Fruit fly (Drosophila melanogaster) whole organism, embryonic: ENCODE measurements around the gene CG44385.
A peak's percentile ranks its signal among the peaks of the same experiment; 100 is the strongest.

Experiments
- B-H1 ChIP-seq: fragments of 200-800 bp; sonication (Bioruptor generic); IDR thresholded peaks from 3 replicates; pipeline ENCODE4 v1.3.6; 2022; ENCODE audit warnings: missing biosample characterization, missing genetic modification characterization
- BEAF-32 ChIP-seq: fragments of 200-800 bp; sonication (Bioruptor generic); optimal IDR thresholded peaks from 3 replicates; lab custom pipeline; 2017; ENCODE audit warnings: missing biosample characterization, missing genetic modification characterization, mild to moderate bottlenecking, moderate library complexity, missing genetic modification reagents
- Bteb2 ChIP-seq: fragments of 200-800 bp; sonication (Bioruptor generic); optimal IDR thresholded peaks from 2 replicates; lab custom pipeline; 2016; ENCODE audit warnings: missing biosample characterization, missing genetic modification characterization
- CG10654 ChIP-seq: fragments of 200-800 bp; sonication (Bioruptor generic); optimal IDR thresholded peaks from 2 replicates; lab custom pipeline; 2016; ENCODE audit warnings: missing biosample characterization, missing genetic modification characterization
- CG12659 ChIP-seq: fragments of 200-800 bp; sonication (Bioruptor generic); optimal IDR thresholded peaks from 3 replicates; lab custom pipeline; 2017; ENCODE audit warnings: mild to moderate bottlenecking, missing biosample characterization, missing genetic modification reagents, missing genetic modification characterization
- CG12942 ChIP-seq: fragments of 200-800 bp; sonication (Bioruptor generic); optimal IDR thresholded peaks from 3 replicates; lab custom pipeline; 2016; ENCODE audit warnings: missing biosample characterization, missing genetic modification characterization
- CG13624 ChIP-seq: fragments of 200-800 bp; sonication (Bioruptor generic); optimal IDR thresholded peaks from 2 replicates; lab custom pipeline; 2016; ENCODE audit warnings: missing biosample characterization, missing genetic modification characterization
- CG13775 ChIP-seq: fragments of 200-800 bp; sonication (Bioruptor generic); optimal IDR thresholded peaks from 3 replicates; lab custom pipeline; 2017; ENCODE audit warnings: missing biosample characterization, mild to moderate bottlenecking, missing genetic modification characterization
- CG17568 ChIP-seq: fragments of 200-800 bp; sonication (Bioruptor generic); optimal IDR thresholded peaks from 2 replicates; lab custom pipeline; 2018; ENCODE audit warnings: missing biosample characterization, mild to moderate bottlenecking, missing genetic modification characterization, moderate library complexity
- CG1792 ChIP-seq: fragments of 200-800 bp; sonication (Bioruptor generic); optimal IDR thresholded peaks from 2 replicates; lab custom pipeline; 2016; ENCODE audit warnings: missing biosample characterization, missing genetic modification characterization
- CG2129 ChIP-seq: fragments of 200-800 bp; sonication (Bioruptor generic); IDR thresholded peaks from 2 replicates; pipeline ENCODE4 v1.3.6; 2022; ENCODE audit warnings: missing biosample characterization, missing genetic modification characterization; ENCODE audit not compliant: partially characterized antibody
- CG2889 ChIP-seq: fragments of 200-800 bp; sonication (Bioruptor generic); IDR thresholded peaks from 3 replicates; pipeline ENCODE4 v1.3.6; 2022; ENCODE audit warnings: missing biosample characterization, missing genetic modification characterization
- CG3065 ChIP-seq: fragments of 200-800 bp; sonication (Bioruptor generic); optimal IDR thresholded peaks from 2 replicates; lab custom pipeline; 2016; ENCODE audit warnings: missing biosample characterization, missing genetic modification characterization
- CG4424 ChIP-seq: fragments of 200-800 bp; sonication (Bioruptor generic); optimal IDR thresholded peaks from 3 replicates; lab custom pipeline; 2016; ENCODE audit warnings: missing biosample characterization, missing genetic modification characterization
- CG6791 ChIP-seq: fragments of 200-800 bp; sonication (Bioruptor generic); IDR thresholded peaks from 3 replicates; pipeline ENCODE4 v1.3.6; 2022; ENCODE audit warnings: missing biosample characterization, missing genetic modification characterization; ENCODE audit not compliant: partially characterized antibody
- CG8765 ChIP-seq: fragments of 200-800 bp; sonication (Bioruptor generic); IDR thresholded peaks from 2 replicates; pipeline ENCODE4 v1.3.6; 2022; ENCODE audit warnings: missing biosample characterization, missing genetic modification characterization
- Chrac-16 ChIP-seq: fragments of 200-800 bp; sonication (Bioruptor generic); optimal IDR thresholded peaks from 3 replicates; lab custom pipeline; 2016; ENCODE audit warnings: missing biosample characterization, missing genetic modification characterization
- Dll ChIP-seq: fragments of 200-800 bp; sonication (Bioruptor generic); IDR thresholded peaks from 4 replicates; pipeline ENCODE4 v1.3.6; 2022; ENCODE audit warnings: missing biosample characterization, missing genetic modification characterization; ENCODE audit not compliant: partially characterized antibody
- Dp ChIP-seq: fragments of 200-800 bp; sonication (Bioruptor generic); optimal IDR thresholded peaks from 2 replicates; lab custom pipeline; 2018; ENCODE audit warnings: missing biosample characterization, mild to moderate bottlenecking, missing genetic modification characterization, moderate library complexity
- Dref ChIP-seq: fragments of 200-800 bp; sonication (Bioruptor generic); IDR thresholded peaks from 2 replicates; pipeline ENCODE4 v1.3.6; 2022; ENCODE audit warnings: missing biosample characterization, missing genetic modification characterization
- Ets97D ChIP-seq: fragments of 200-800 bp; sonication (Bioruptor generic); optimal IDR thresholded peaks from 3 replicates; lab custom pipeline; 2016; ENCODE audit warnings: missing biosample characterization, missing genetic modification characterization
- Gug ChIP-seq: fragments of 200-800 bp; sonication (Bioruptor generic); IDR thresholded peaks from 4 replicates; pipeline ENCODE4 v1.3.6; 2022; ENCODE audit warnings: missing biosample characterization, missing genetic modification characterization
- Hr39 ChIP-seq: fragments of >200 bp; optimal IDR thresholded peaks from 2 replicates; lab custom pipeline; 2017
- Hr51 ChIP-seq, 2 experiments: fragments of 200-800 bp; sonication (Bioruptor generic); optimal IDR thresholded peaks; 2 replicates in 1 of 2; 3 replicates in 1 of 2; lab custom pipeline; 2016 to 2018; ENCODE audit warnings: missing biosample characterization in 2 of 2, missing genetic modification characterization in 2 of 2, mild to moderate bottlenecking in 1 of 2, moderate library complexity in 1 of 2
- Hsf ChIP-seq: fragments of 200-800 bp; sonication (Bioruptor generic); optimal IDR thresholded peaks from 3 replicates; lab custom pipeline; 2016; ENCODE audit warnings: missing biosample characterization, missing genetic modification characterization
- Lim3 ChIP-seq: fragments of 200-800 bp; sonication (Bioruptor generic); IDR thresholded peaks from 2 replicates; pipeline ENCODE4 v1.3.6; 2022; ENCODE audit warnings: missing biosample characterization, missing genetic modification characterization
- MESR4 ChIP-seq: fragments of 200-800 bp; sonication (Bioruptor generic); optimal IDR thresholded peaks from 2 replicates; lab custom pipeline; 2018; ENCODE audit warnings: missing biosample characterization, mild to moderate bottlenecking, missing genetic modification characterization, moderate library complexity
- Oli ChIP-seq: fragments of 200-800 bp; sonication (Bioruptor generic); optimal IDR thresholded peaks from 2 replicates; lab custom pipeline; 2018; ENCODE audit warnings: missing biosample characterization, mild to moderate bottlenecking, missing genetic modification characterization, moderate library complexity
- Spps ChIP-seq: fragments of 200-800 bp; sonication (Bioruptor generic); optimal IDR thresholded peaks from 2 replicates; lab custom pipeline; 2018; ENCODE audit warnings: missing biosample characterization, mild to moderate bottlenecking, missing genetic modification characterization
- ac ChIP-seq: fragments of 200-800 bp; sonication (Bioruptor generic); optimal IDR thresholded peaks from 3 replicates; lab custom pipeline; 2017; ENCODE audit warnings: missing biosample characterization, mild to moderate bottlenecking, missing genetic modification characterization
- bbx ChIP-seq: fragments of 200-800 bp; sonication (Bioruptor generic); IDR thresholded peaks from 2 replicates; pipeline ENCODE4 v1.3.6; 2022; ENCODE audit warnings: missing biosample characterization, missing genetic modification characterization; ENCODE audit not compliant: partially characterized antibody
- bsh ChIP-seq, 2 experiments: fragments of 200-800 bp; sonication (Bioruptor generic); optimal IDR thresholded peaks; 2 replicates each; lab custom pipeline; 2017 to 2018; ENCODE audit warnings: mild to moderate bottlenecking in 2 of 2, missing biosample characterization in 2 of 2, missing genetic modification characterization in 2 of 2, moderate library complexity in 1 of 2
- cad ChIP-seq: fragments of >200 bp; optimal IDR thresholded peaks from 2 replicates; lab custom pipeline; 2017; ENCODE audit warnings: missing biosample characterization, missing genetic modification characterization
- chinmo ChIP-seq: fragments of 200-800 bp; sonication (Bioruptor generic); IDR thresholded peaks from 4 replicates; pipeline ENCODE4 v1.3.6; 2022; ENCODE audit warnings: missing biosample characterization, missing genetic modification characterization; ENCODE audit not compliant: partially characterized antibody
- croc ChIP-seq: fragments of 200-800 bp; sonication (Bioruptor generic); conservative IDR thresholded peaks from 3 replicates; pipeline ENCODE4 v1.3.6; 2022; ENCODE audit warnings: missing biosample characterization, missing genetic modification characterization
- crol ChIP-seq: fragments of 200-800 bp; sonication (Bioruptor generic); IDR thresholded peaks from 2 replicates; pipeline ENCODE4 v1.3.6; 2022; ENCODE audit warnings: missing biosample characterization, missing genetic modification characterization
- dati ChIP-seq: fragments of 200-800 bp; sonication (Bioruptor generic); IDR thresholded peaks from 2 replicates; pipeline ENCODE4 v1.3.6; 2022; ENCODE audit warnings: missing biosample characterization, missing genetic modification characterization
- dmrt99B ChIP-seq: fragments of 200-800 bp; sonication (Bioruptor generic); optimal IDR thresholded peaks from 2 replicates; lab custom pipeline; 2018; ENCODE audit warnings: missing biosample characterization, mild to moderate bottlenecking, missing genetic modification characterization, moderate library complexity
- ewg ChIP-seq: fragments of 200-800 bp; sonication (Bioruptor generic); optimal IDR thresholded peaks from 3 replicates; lab custom pipeline; 2017; ENCODE audit warnings: mild to moderate bottlenecking, missing biosample characterization, missing genetic modification reagents, missing genetic modification characterization
- exex ChIP-seq: fragments of 200-800 bp; sonication (Bioruptor generic); optimal IDR thresholded peaks from 4 replicates; lab custom pipeline; 2018; ENCODE audit warnings: missing biosample characterization, mild to moderate bottlenecking, missing genetic modification characterization, moderate library complexity
- eyg ChIP-seq: fragments of 200-800 bp; sonication (Bioruptor generic); optimal IDR thresholded peaks from 3 replicates; lab custom pipeline; 2016; ENCODE audit warnings: missing biosample characterization, missing genetic modification characterization
- gt ChIP-seq: fragments of 200-800 bp; sonication (Bioruptor generic); IDR thresholded peaks from 2 replicates; pipeline ENCODE4 v1.3.6; 2022; ENCODE audit warnings: missing biosample characterization, missing genetic modification characterization
- luna ChIP-seq: fragments of 200-800 bp; sonication (Bioruptor generic); optimal IDR thresholded peaks from 2 replicates; lab custom pipeline; 2016; ENCODE audit warnings: missing biosample characterization, missing genetic modification characterization
- pan ChIP-seq, 4 experiments: fragments of >200 bp in 3 of 4; fragments of 200-800 bp in 1 of 4; sonication (Bioruptor generic) in 1 of 4; optimal IDR thresholded peaks in 3 of 4; IDR thresholded peaks in 1 of 4; 2 replicates each; pipeline versions ENCODE4 v1.3.6 to Lab custom; 2017 to 2022; ENCODE audit warnings: missing biosample characterization in 2 of 4, missing genetic modification characterization in 2 of 4, mixed read lengths in 1 of 4
- pum ChIP-seq: fragments of 200-800 bp; sonication (Bioruptor generic); optimal IDR thresholded peaks from 2 replicates; lab custom pipeline; 2016; ENCODE audit warnings: missing biosample characterization, missing genetic modification characterization
- repo ChIP-seq: fragments of 200-800 bp; sonication (Bioruptor generic); optimal IDR thresholded peaks from 2 replicates; lab custom pipeline; 2016; ENCODE audit warnings: missing biosample characterization, missing genetic modification characterization
- sens ChIP-seq: fragments of 200-800 bp; sonication (Bioruptor generic); peaks from one replicate; lab custom pipeline; 2016; ENCODE audit warnings: missing biosample characterization, missing genetic modification characterization
- slp2 ChIP-seq: fragments of 200-800 bp; sonication (Bioruptor generic); optimal IDR thresholded peaks from 2 replicates; lab custom pipeline; 2016; ENCODE audit warnings: missing biosample characterization, missing genetic modification characterization
- tgo ChIP-seq: fragments of 200-800 bp; sonication (Bioruptor generic); IDR thresholded peaks from 3 replicates; pipeline ENCODE4 v1.3.6; 2022; ENCODE audit warnings: missing biosample characterization, missing genetic modification characterization
- tup ChIP-seq: fragments of 200-800 bp; sonication (Bioruptor generic); optimal IDR thresholded peaks from 2 replicates; lab custom pipeline; 2016; ENCODE audit warnings: missing biosample characterization, mild to moderate bottlenecking, missing genetic modification characterization, moderate library complexity

The CG44385 gene

dm6 chrX:11154511-11155197 is 22.4 kb upstream of the CG44385 start (continued):
- TF ChIP-seq CG4424 (GFP tag; lab: Kevin White, UChicago) (no peak), bsh (GFP tag; optimal IDR thresholded peaks at IDR 0.05; lab: Kevin White, UChicago) (no peak), CG10654 (GFP tag; lab: Kevin White, UChicago) (no peak), Hr51 (GFP tag; optimal IDR thresholded peaks at IDR 0.05; lab: Kevin White, UChicago) (no peak), CG12659 (no peak), Ets97D (no peak), Gug (GFP tag; lab: Robert Waterston, UW) (no peak), B-H1 (GFP tag; lab: Robert Waterston, UW) (no peak), dati (GFP tag; lab: Robert Waterston, UW) (no peak), Hsf (no peak), CG12942 (GFP tag; lab: Kevin White, UChicago) (no peak), Spps (tag; lab: Kevin White, UChicago) (no peak), CG6791 (GFP tag; lab: Robert Waterston, UW) (peak; percentile 31; the same call in 1 of the 3 replicates), repo (no peak), Lim3 (no peak), CG2889 (GFP tag; lab: Robert Waterston, UW) (no peak), exex (tag; lab: Kevin White, UChicago) (no peak), bbx (GFP tag; lab: Robert Waterston, UW) (no peak), Dref (GFP tag; lab: Robert Waterston, UW) (no peak), pan (optimal IDR thresholded peaks at IDR 0.05; lab: Kevin White, UChicago) (no peak), pan (GFP tag; optimal IDR thresholded peaks at IDR 0.05 in 1 of 2, IDR thresholded peaks at IDR 0.05 in 1 of 2) (no peak), pum (no peak), BEAF-32 (no peak), tup (GFP tag; lab: Kevin White, UChicago) (no peak), Dp (no peak), CG1792 (GFP tag; lab: Kevin White, UChicago) (no peak), sens (GFP tag; lab: Kevin White, UChicago) (no peak), Bteb2 (no peak), tgo (no peak), CG17568 (GFP tag; lab: Kevin White, UChicago) (no peak), Dll (GFP tag; lab: Robert Waterston, UW) (no peak), ac (GFP tag; lab: Kevin White, UChicago) (no peak), CG8765 (GFP tag; lab: Robert Waterston, UW) (no peak), CG2129 (GFP tag; lab: Robert Waterston, UW) (no peak), luna (no peak), eyg (GFP tag; lab: Kevin White, UChicago) (no peak), gt (GFP tag; lab: Robert Waterston, UW) (no peak), cad (no peak), chinmo (GFP tag; lab: Robert Waterston, UW) (peak; percentile 69; the same call in 1 of the 4 replicates), croc (GFP tag; lab: Robert Waterston, UW) (no peak), Hr39 (lab: Kevin White, UChicago) (no peak), CG13624 (GFP tag; lab: Kevin White, UChicago) (no peak), dmrt99B (tag; lab: Kevin White, UChicago) (no peak), crol (GFP tag; lab: Robert Waterston, UW) (peak; percentile 27; the same call in 1 of the 2 replicates), ewg (GFP tag; lab: Kevin White, UChicago) (peak; percentile 50), Oli (no peak), CG3065 (GFP tag; lab: Kevin White, UChicago) (no peak), CG13775 (GFP tag; lab: Kevin White, UChicago) (no peak), MESR4 (peak; percentile 55), slp2 (GFP tag; lab: Kevin White, UChicago) (no peak), Chrac-16 (GFP tag; lab: Kevin White, UChicago) (no peak)
